Worm (Caenorhabditis elegans): ENCODE measurements around the gene unc-93.

Gene unc-93

ce11 chrIII:3620652-3621051, 23.5 kb upstream of the unc-93 start:
- TF ChIP-seq K09A11.1 (tag; optimal IDR thresholded peaks at IDR 0.05; ENCODE audit: insufficient read depth), result no peak
- TF ChIP-seq ceh-14 (tag; optimal IDR thresholded peaks at IDR 0.05), result peak; percentile 22
- TF ChIP-seq madf-2 (tag; optimal IDR thresholded peaks at IDR 0.05), result no peak
- TF ChIP-seq Y22D7AL.16 (tag; optimal IDR thresholded peaks at IDR 0.05), result no peak
- TF ChIP-seq pax-1 (tag; optimal IDR thresholded peaks at IDR 0.05), result no peak
- TF ChIP-seq fkh-6 (tag; optimal IDR thresholded peaks at IDR 0.05), result no peak
- TF ChIP-seq odd-2 (tag; optimal IDR thresholded peaks at IDR 0.05), result no peak
- no peak for TF ChIP-seq T23F11.4 (GFP tag; optimal IDR thresholded peaks at IDR 0.05)
- TF ChIP-seq unc-55 (GFP tag; optimal IDR thresholded peaks at IDR 0.05), result no peak
- TF ChIP-seq unc-42 (tag; optimal IDR thresholded peaks at IDR 0.05), result no peak
- no peak for TF ChIP-seq fax-1 (tag; optimal IDR thresholded peaks at IDR 0.05)
- TF ChIP-seq hlh-30 (tag; optimal IDR thresholded peaks at IDR 0.05; ENCODE audit: insufficient read depth), result no peak
- peak; percentile 54 for TF ChIP-seq dmd-4 (tag; optimal IDR thresholded peaks at IDR 0.05; ENCODE audit: borderline replicate concordance)
- TF ChIP-seq ceh-6 (GFP tag; optimal IDR thresholded peaks at IDR 0.05), result peak; percentile 43
- peak; percentile 19 for TF ChIP-seq che-1 (tag; optimal IDR thresholded peaks at IDR 0.05)
- TF ChIP-seq nhr-232 (tag; optimal IDR thresholded peaks at IDR 0.05), result peak; percentile 40
- TF ChIP-seq elt-4 (tag; optimal IDR thresholded peaks at IDR 0.05), result no peak
- no peak for TF ChIP-seq ceh-24 (tag; optimal IDR thresholded peaks at IDR 0.05)
- no peak for TF ChIP-seq fkh-10 (GFP tag; optimal IDR thresholded peaks at IDR 0.05)
- TF ChIP-seq sdc-2 (tag; optimal IDR thresholded peaks at IDR 0.05), result peak; percentile 66
- no peak for TF ChIP-seq pha-4 (tag; optimal IDR thresholded peaks at IDR 0.05)
- TF ChIP-seq eyg-1 (tag; optimal IDR thresholded peaks at IDR 0.05), result no peak
- no peak for TF ChIP-seq pros-1 (tag; optimal IDR thresholded peaks at IDR 0.05)
- TF ChIP-seq unc-3 (GFP tag; conservative IDR thresholded peaks at IDR 0.05), result no peak
- TF ChIP-seq unc-3 (tag; optimal IDR thresholded peaks at IDR 0.05), result no peak
- peak; percentile 41 for TF ChIP-seq hlh-6 (tag; optimal IDR thresholded peaks at IDR 0.05)
- TF ChIP-seq ceh-48 (tag; optimal IDR thresholded peaks at IDR 0.05), result no peak
- no peak for TF ChIP-seq ztf-16 (tag; optimal IDR thresholded peaks at IDR 0.05)
- TF ChIP-seq npax-4 (tag; optimal IDR thresholded peaks at IDR 0.05), result no peak
- TF ChIP-seq ceh-34 (tag; optimal IDR thresholded peaks at IDR 0.05), result peak; percentile 49
- no peak for TF ChIP-seq mec-3 (tag; optimal IDR thresholded peaks at IDR 0.05; ENCODE audit: borderline replicate concordance)
- peak; percentile 45 for TF ChIP-seq lin-11 (tag; optimal IDR thresholded peaks at IDR 0.05)
- peak; percentile 77 for TF ChIP-seq ceh-31 (tag; optimal IDR thresholded peaks at IDR 0.05)
- no peak for TF ChIP-seq F13H6.1 (tag; optimal IDR thresholded peaks at IDR 0.05)
- no peak for TF ChIP-seq lim-6 (tag; optimal IDR thresholded peaks at IDR 0.05)
- TF ChIP-seq tbx-7 (tag; optimal IDR thresholded peaks at IDR 0.05), result no peak
- no peak for TF ChIP-seq ceh-22 (tag; optimal IDR thresholded peaks at IDR 0.05)
- no peak for TF ChIP-seq ets-4 (tag; optimal IDR thresholded peaks at IDR 0.05)
- no peak for TF ChIP-seq sox-2 (GFP tag; IDR thresholded peaks at IDR 0.05)
- TF ChIP-seq nhr-11 (tag; optimal IDR thresholded peaks at IDR 0.05), result no peak
- no peak for TF ChIP-seq ahr-1 (tag; optimal IDR thresholded peaks at IDR 0.05)
- TF ChIP-seq C38D4.7 (GFP tag; optimal IDR thresholded peaks at IDR 0.05), result peak; percentile 36
- peak; percentile 17 for TF ChIP-seq nfya-1 (tag; optimal IDR thresholded peaks at IDR 0.05)
- TF ChIP-seq sox-4 (tag; optimal IDR thresholded peaks at IDR 0.05), result peak; percentile 1
- TF ChIP-seq tbx-2 (tag; optimal IDR thresholded peaks at IDR 0.05), result peak; percentile 61
- peak; percentile 24 for TF ChIP-seq gmeb-2 (tag; optimal IDR thresholded peaks at IDR 0.05)
- TF ChIP-seq hlh-13 (GFP tag; optimal IDR thresholded peaks at IDR 0.05), result no peak
- TF ChIP-seq ceh-19 (GFP tag; optimal IDR thresholded peaks at IDR 0.05), result no peak
- peak; percentile 9 for TF ChIP-seq elt-2 (tag; optimal IDR thresholded peaks at IDR 0.05)
- TF ChIP-seq unc-86 (tag; optimal IDR thresholded peaks at IDR 0.05), result peak; percentile 38
- no peak for TF ChIP-seq pat-9 (tag; optimal IDR thresholded peaks at IDR 0.05)
- TF ChIP-seq syd-9 (tag; optimal IDR thresholded peaks at IDR 0.05), result no peak
